Worm (Caenorhabditis elegans) whole organism, young adult: ENCODE measurements around the gene abi-1.

Experiments
- ama-1 ChIP-seq, 3 experiments: fragments of 150-350 bp in 1 of 3; sonication (generic microtip) in 2 of 3; optimal IDR thresholded peaks; 2 replicates each; lab custom pipeline; 2014 to 2018; ENCODE audit warnings: missing biosample characterization in 2 of 3, missing genetic modification characterization in 2 of 3, missing genetic modification reagents in 2 of 3
- xnd-1 ChIP-seq: sonication (generic microtip); optimal IDR thresholded peaks from 2 replicates; lab custom pipeline; 2016; ENCODE audit warnings: missing genotype, missing genetic modification reagents, missing genetic modification characterization, missing compliant biosample characterization

- no peak for TF ChIP-seq xnd-1 (tag; lab: Kevin White, UChicago)
- TF ChIP-seq ama-1 (optimal IDR thresholded peaks at IDR 0.05; lab: Kevin White, UChicago), result no peak
- TF ChIP-seq ama-1 (GFP tag; optimal IDR thresholded peaks at IDR 0.05; lab: Kevin White, UChicago), result no peak
Observed at ce11 chrIII:5734905-5735304, 42.4 kb upstream of the abi-1 start, which contains the start of gene B0244.10.
